Worm (Caenorhabditis elegans): ENCODE measurements around the gene arrd-23.

- TF ChIP-seq egl-27 (tag; optimal IDR thresholded peaks at IDR 0.05) (no peak), nhr-11 (tag; optimal IDR thresholded peaks at IDR 0.05) (no peak), snpc-4 (tag; optimal IDR thresholded peaks at IDR 0.05) (no peak), nhr-77 (tag; optimal IDR thresholded peaks at IDR 0.05) (no peak), zag-1 (tag; optimal IDR thresholded peaks at IDR 0.05) (no peak), lin-39 (tag; optimal IDR thresholded peaks at IDR 0.05) (no peak), alr-1 (tag; optimal IDR thresholded peaks at IDR 0.05) (no peak), nhr-10 (tag; optimal IDR thresholded peaks at IDR 0.05) (no peak), elt-3 (tag; optimal IDR thresholded peaks at IDR 0.05) (no peak), sem-4 (tag; optimal IDR thresholded peaks at IDR 0.05) (no peak), unc-39 (tag; optimal IDR thresholded peaks at IDR 0.05) (no peak), skn-1 (tag; optimal IDR thresholded peaks at IDR 0.05) (no peak), ztf-11 (tag; optimal IDR thresholded peaks at IDR 0.05) (no peak), nhr-237 (tag; optimal IDR thresholded peaks at IDR 0.05) (no peak)
Observed at ce11 chrX:4929657-4930056, 43.9 kb downstream of the arrd-23 start, which contains the start of gene mct-4.
